Worm (Caenorhabditis elegans) whole organism, late embryonic: ENCODE data around the gene bli-2.

Source experiments
- C08G9.2 ChIP-seq: sonication (generic microtip); optimal IDR thresholded peaks from 2 replicates; lab custom pipeline; 2016; ENCODE audit warnings: mild to moderate bottlenecking, missing genetic modification characterization, moderate library complexity, missing compliant biosample characterization
- K02D7.2 ChIP-seq: sonication (generic microtip); optimal IDR thresholded peaks from 2 replicates; lab custom pipeline; 2017; ENCODE audit warnings: mild to moderate bottlenecking, missing genetic modification characterization, missing compliant biosample characterization
- ceh-2 ChIP-seq: sonication (generic microtip); optimal IDR thresholded peaks from 2 replicates; lab custom pipeline; 2016; ENCODE audit warnings: missing genotype, missing genetic modification characterization, missing compliant biosample characterization
- ceh-22 ChIP-seq: sonication (generic microtip); optimal IDR thresholded peaks from 2 replicates; lab custom pipeline; 2017; ENCODE audit warnings: missing biosample characterization, missing genetic modification characterization
- pag-3 ChIP-seq: sonication (generic microtip); optimal IDR thresholded peaks from 2 replicates; lab custom pipeline; 2016; ENCODE audit warnings: missing compliant biosample characterization, missing genetic modification characterization, borderline replicate concordance
- pqm-1 ChIP-seq: sonication (generic microtip); optimal IDR thresholded peaks from 2 replicates; lab custom pipeline; 2016; ENCODE audit warnings: missing genetic modification characterization, missing compliant biosample characterization
- pros-1 ChIP-seq: fragments of 150-350 bp; optimal IDR thresholded peaks from 2 replicates; lab custom pipeline; 2014; ENCODE audit warnings: missing biosample characterization, missing genetic modification reagents, missing genetic modification characterization
- unc-55 ChIP-seq: sonication (generic microtip); optimal IDR thresholded peaks from 2 replicates; lab custom pipeline; 2017; ENCODE audit warnings: missing biosample characterization, missing genetic modification reagents, missing genetic modification characterization

DNA sequence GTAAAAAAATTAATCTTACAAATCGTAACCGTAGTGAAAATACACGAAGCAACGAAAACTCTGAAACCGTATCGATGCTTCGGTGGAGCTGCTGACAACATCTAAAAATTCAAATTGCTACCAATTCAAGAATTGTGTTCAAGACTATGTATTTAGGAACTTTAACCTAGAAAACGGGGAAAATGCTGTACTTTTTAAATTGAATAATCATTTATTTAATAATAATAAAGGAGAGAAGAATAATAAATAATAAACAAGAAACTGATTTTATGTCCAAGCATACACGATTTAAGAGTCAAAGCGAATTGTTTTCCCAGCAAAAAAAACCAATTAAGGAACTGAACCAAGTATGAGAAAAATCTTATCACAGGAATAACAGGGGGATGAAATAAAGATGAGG lies 17.3 kb upstream of the bli-2 start, which contains the start of gene C25H3.17:
- TF ChIP-seq pag-3 (tag; lab: Kevin White, UChicago) (no peak), ceh-2 (tag; lab: Kevin White, UChicago) (no peak), K02D7.2 (tag; lab: Kevin White, UChicago) (no peak), ceh-22 (no peak), pros-1 (no peak), unc-55 (GFP tag; lab: Kevin White, UChicago) (no peak), pqm-1 (no peak), C08G9.2 (no peak)
